Worm (Caenorhabditis elegans) whole organism, late embryonic: ENCODE measurements around the gene him-14.

ENCODE experiments used
- C08G9.2 ChIP-seq: sonication (generic microtip); optimal IDR thresholded peaks from 2 replicates; lab custom pipeline; 2016; ENCODE audit warnings: mild to moderate bottlenecking, missing genetic modification characterization, moderate library complexity, missing compliant biosample characterization
- C38D4.7 ChIP-seq: fragments of 200-800 bp; sonication (Bioruptor generic); optimal IDR thresholded peaks from 2 replicates; lab custom pipeline; 2018; ENCODE audit warnings: mild to moderate bottlenecking, missing genetic modification characterization, moderate library complexity, missing compliant biosample characterization
- F13H6.1 ChIP-seq: sonication (generic microtip); optimal IDR thresholded peaks from 2 replicates; lab custom pipeline; 2016; ENCODE audit warnings: missing genetic modification characterization, missing compliant biosample characterization
- K02D7.2 ChIP-seq: sonication (generic microtip); optimal IDR thresholded peaks from 2 replicates; lab custom pipeline; 2017; ENCODE audit warnings: mild to moderate bottlenecking, missing genetic modification characterization, missing compliant biosample characterization
- Y22D7AL.16 ChIP-seq: sonication (generic microtip); optimal IDR thresholded peaks from 2 replicates; lab custom pipeline; 2016; ENCODE audit warnings: missing genetic modification characterization, missing compliant biosample characterization
- ama-1 ChIP-seq: fragments of 150-350 bp; optimal IDR thresholded peaks from 2 replicates; lab custom pipeline; 2014
- ceh-14 ChIP-seq: sonication (generic microtip); optimal IDR thresholded peaks from 2 replicates; lab custom pipeline; 2016; ENCODE audit warnings: missing genotype, missing genetic modification characterization, missing compliant biosample characterization
- ceh-18 ChIP-seq: sonication (generic microtip); optimal IDR thresholded peaks from 2 replicates; lab custom pipeline; 2016; ENCODE audit warnings: missing genetic modification characterization, missing compliant biosample characterization
- ceh-19 ChIP-seq: fragments of 200-800 bp; sonication (Bioruptor generic); optimal IDR thresholded peaks from 2 replicates; lab custom pipeline; 2018; ENCODE audit warnings: mild to moderate bottlenecking, missing genetic modification characterization, missing compliant biosample characterization
- ceh-2 ChIP-seq: sonication (generic microtip); optimal IDR thresholded peaks from 2 replicates; lab custom pipeline; 2016; ENCODE audit warnings: missing genotype, missing genetic modification characterization, missing compliant biosample characterization
- ceh-30 ChIP-seq: fragments of 150-350 bp; optimal IDR thresholded peaks from 2 replicates; lab custom pipeline; 2014; ENCODE audit warnings: missing biosample characterization, missing genetic modification characterization
- ceh-31 ChIP-seq: sonication (generic microtip); optimal IDR thresholded peaks from 2 replicates; lab custom pipeline; 2016; ENCODE audit warnings: missing genetic modification characterization, missing compliant biosample characterization
- ceh-45 ChIP-seq: fragments of 200-800 bp; sonication (Bioruptor generic); IDR thresholded peaks from 2 replicates; pipeline ENCODE4 v1.3.6; 2022; ENCODE audit warnings: missing genetic modification reagents, missing genetic modification characterization, missing compliant biosample characterization
- ceh-6 ChIP-seq: fragments of 200-800 bp; sonication (Bioruptor generic); optimal IDR thresholded peaks from 2 replicates; lab custom pipeline; 2018; ENCODE audit warnings: mild to moderate bottlenecking, missing genetic modification characterization, missing compliant biosample characterization
- elt-2 ChIP-seq: sonication (generic microtip); optimal IDR thresholded peaks from 2 replicates; lab custom pipeline; 2016; ENCODE audit warnings: missing genetic modification reagents, missing genetic modification characterization, missing compliant biosample characterization
- elt-4 ChIP-seq: sonication (generic microtip); optimal IDR thresholded peaks from 2 replicates; lab custom pipeline; 2016; ENCODE audit warnings: missing genetic modification characterization, missing compliant biosample characterization
- fax-1 ChIP-seq: sonication (generic microtip); optimal IDR thresholded peaks from 2 replicates; lab custom pipeline; 2016; ENCODE audit warnings: missing genotype, missing genetic modification characterization, missing compliant biosample characterization
- fkh-10 ChIP-seq: fragments of 150-350 bp; optimal IDR thresholded peaks from 2 replicates; lab custom pipeline; 2014; ENCODE audit warnings: missing biosample characterization, missing genetic modification reagents, missing genetic modification characterization
- gmeb-2 ChIP-seq: sonication (generic microtip); optimal IDR thresholded peaks from 2 replicates; lab custom pipeline; 2016; ENCODE audit warnings: missing genetic modification characterization, inconsistent platforms, missing compliant biosample characterization
- hlh-13 ChIP-seq: fragments of 200-800 bp; sonication (Bioruptor generic); optimal IDR thresholded peaks from 2 replicates; lab custom pipeline; 2018; ENCODE audit warnings: mild to moderate bottlenecking, missing genetic modification characterization, missing compliant biosample characterization
- hlh-15 ChIP-seq: sonication (generic microtip); optimal IDR thresholded peaks from 2 replicates; lab custom pipeline; 2016; ENCODE audit warnings: missing genetic modification characterization, missing compliant biosample characterization
- hlh-30 ChIP-seq: sonication (generic microtip); optimal IDR thresholded peaks from 2 replicates; lab custom pipeline; 2017; ENCODE audit warnings: antibody characterized with exemption, missing genetic modification characterization, missing compliant biosample characterization; ENCODE audit not compliant: insufficient read depth
- hlh-6 ChIP-seq: sonication (generic microtip); optimal IDR thresholded peaks from 2 replicates; lab custom pipeline; 2016; ENCODE audit warnings: missing genotype, missing genetic modification characterization, missing compliant biosample characterization
- lim-6 ChIP-seq: sonication (generic microtip); optimal IDR thresholded peaks from 2 replicates; lab custom pipeline; 2016; ENCODE audit warnings: missing genetic modification characterization, missing compliant biosample characterization
- lin-11 ChIP-seq: fragments of 200-800 bp; sonication (Bioruptor generic); optimal IDR thresholded peaks from 2 replicates; lab custom pipeline; 2018; ENCODE audit warnings: mild to moderate bottlenecking, missing genetic modification characterization, missing compliant biosample characterization
- madf-2 ChIP-seq: sonication (generic microtip); optimal IDR thresholded peaks from 2 replicates; lab custom pipeline; 2017; ENCODE audit warnings: missing genetic modification characterization, missing compliant biosample characterization
- nfya-1 ChIP-seq: sonication (generic microtip); optimal IDR thresholded peaks from 2 replicates; lab custom pipeline; 2017; ENCODE audit warnings: missing genetic modification characterization, mild to moderate bottlenecking, missing compliant biosample characterization, antibody characterized with exemption, moderate library complexity
- nhr-11 ChIP-seq: fragments of 150-350 bp; optimal IDR thresholded peaks from 2 replicates; lab custom pipeline; 2014; ENCODE audit warnings: missing biosample characterization, missing genetic modification characterization
- npax-4 ChIP-seq: sonication (generic microtip); optimal IDR thresholded peaks from 2 replicates; lab custom pipeline; 2016; ENCODE audit warnings: missing genetic modification characterization, missing compliant biosample characterization
- odd-2 ChIP-seq: sonication (generic microtip); optimal IDR thresholded peaks from 2 replicates; lab custom pipeline; 2017; ENCODE audit warnings: antibody characterized with exemption, mild to moderate bottlenecking, missing genetic modification characterization, missing compliant biosample characterization
- pag-3 ChIP-seq: sonication (generic microtip); optimal IDR thresholded peaks from 2 replicates; lab custom pipeline; 2016; ENCODE audit warnings: missing compliant biosample characterization, missing genetic modification characterization, borderline replicate concordance
- pat-9 ChIP-seq: fragments of 200-800 bp; sonication (Bioruptor generic); optimal IDR thresholded peaks from 2 replicates; lab custom pipeline; 2018; ENCODE audit warnings: mild to moderate bottlenecking, missing genetic modification characterization, moderate library complexity, missing compliant biosample characterization
- pax-1 ChIP-seq: fragments of 150-350 bp; optimal IDR thresholded peaks from 2 replicates; lab custom pipeline; 2014; ENCODE audit warnings: missing biosample characterization, missing genetic modification characterization
- pha-2 ChIP-seq: sonication (generic microtip); optimal IDR thresholded peaks from 2 replicates; lab custom pipeline; 2017; ENCODE audit warnings: mild to moderate bottlenecking, missing genetic modification characterization, missing compliant biosample characterization
- pha-4 ChIP-seq: fragments of 150-350 bp; optimal IDR thresholded peaks from 2 replicates; lab custom pipeline; 2018; ENCODE audit warnings: missing biosample characterization, missing genetic modification reagents, missing genetic modification characterization
- pqm-1 ChIP-seq: sonication (generic microtip); optimal IDR thresholded peaks from 2 replicates; lab custom pipeline; 2016; ENCODE audit warnings: missing genetic modification characterization, missing compliant biosample characterization
- pros-1 ChIP-seq: fragments of 150-350 bp; optimal IDR thresholded peaks from 2 replicates; lab custom pipeline; 2014; ENCODE audit warnings: missing biosample characterization, missing genetic modification reagents, missing genetic modification characterization
- ref-2 ChIP-seq: sonication (generic microtip); optimal IDR thresholded peaks from 2 replicates; lab custom pipeline; 2016; ENCODE audit warnings: missing genetic modification characterization, missing compliant biosample characterization
- sdc-2 ChIP-seq: sonication (generic microtip); optimal IDR thresholded peaks from 2 replicates; lab custom pipeline; 2016; ENCODE audit warnings: missing genotype, missing genetic modification characterization, missing compliant biosample characterization
- sox-2 ChIP-seq: fragments of 200-800 bp; sonication (Bioruptor generic); IDR thresholded peaks from 2 replicates; pipeline ENCODE4 v1.3.6; 2022; ENCODE audit warnings: missing genetic modification reagents, missing genetic modification characterization, missing compliant biosample characterization
- sox-4 ChIP-seq: sonication (generic microtip); optimal IDR thresholded peaks from 2 replicates; lab custom pipeline; 2017; ENCODE audit warnings: mild to moderate bottlenecking, missing genetic modification characterization, inconsistent platforms, missing compliant biosample characterization
- syd-9 ChIP-seq: sonication (generic microtip); optimal IDR thresholded peaks from 2 replicates; lab custom pipeline; 2016; ENCODE audit warnings: mild to moderate bottlenecking, missing genetic modification characterization, moderate library complexity, missing compliant biosample characterization
- tbx-2 ChIP-seq: sonication (generic microtip); optimal IDR thresholded peaks from 2 replicates; lab custom pipeline; 2016; ENCODE audit warnings: missing genetic modification characterization, missing compliant biosample characterization
- ttx-3 ChIP-seq: sonication (generic microtip); optimal IDR thresholded peaks from 2 replicates; lab custom pipeline; 2016; ENCODE audit warnings: missing genetic modification reagents, missing genetic modification characterization, missing compliant biosample characterization
- unc-55 ChIP-seq: sonication (generic microtip); optimal IDR thresholded peaks from 2 replicates; lab custom pipeline; 2017; ENCODE audit warnings: missing biosample characterization, missing genetic modification reagents, missing genetic modification characterization
- ztf-16 ChIP-seq: sonication (generic microtip); optimal IDR thresholded peaks from 2 replicates; lab custom pipeline; 2017; ENCODE audit warnings: missing genetic modification characterization, missing compliant biosample characterization

The him-14 gene

DNA sequence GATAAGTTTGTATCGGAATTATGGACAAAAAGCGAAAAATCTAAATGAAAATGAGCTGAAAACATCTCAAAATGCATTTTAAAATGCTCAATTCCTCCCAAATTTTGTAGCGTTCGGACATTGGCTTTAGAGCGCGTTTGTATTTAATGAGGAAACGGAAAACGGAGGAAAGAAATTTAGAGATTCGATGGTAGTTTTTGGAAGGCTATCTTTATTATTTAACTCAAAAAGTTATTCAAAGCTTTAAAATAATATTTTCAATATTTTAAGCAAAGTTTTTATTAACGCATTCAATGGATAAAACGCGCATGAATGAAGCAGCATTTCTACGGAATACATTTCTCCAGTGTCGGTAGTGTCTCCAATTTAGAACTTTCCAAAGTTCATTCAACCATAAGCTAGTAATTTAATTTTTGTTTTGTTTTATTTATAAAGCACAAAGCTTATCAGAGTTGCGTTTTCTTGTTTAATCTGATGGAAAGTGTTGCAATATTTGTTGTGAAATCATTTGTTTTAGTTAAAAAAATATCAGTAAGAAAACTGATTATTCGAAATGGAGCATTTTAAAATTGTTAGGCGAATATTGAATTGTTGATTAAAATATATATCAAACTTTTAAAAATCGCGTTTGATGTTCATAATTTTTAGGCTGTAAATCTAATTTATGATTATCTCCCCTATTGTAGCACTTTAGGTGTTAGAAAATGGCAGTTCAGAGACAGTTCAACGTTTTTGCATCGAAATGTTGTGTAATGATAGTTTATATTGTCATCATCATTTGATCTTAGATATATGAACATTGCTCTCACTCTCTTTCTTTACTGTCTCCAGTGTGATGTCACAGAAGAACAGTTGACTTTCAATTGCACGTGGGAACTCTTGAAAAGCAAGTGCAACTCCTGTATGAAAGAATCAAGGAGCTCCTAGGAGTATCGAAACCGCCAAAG, 3.1 kb upstream of the him-14 start (continued):
- TF ChIP-seq tbx-2 (peak; percentile 76), hlh-15 (tag; lab: Kevin White, UChicago) (peak; percentile 17), pha-4 (no peak), nhr-11 (tag; lab: Kevin White, UChicago) (no peak), pag-3 (tag; lab: Kevin White, UChicago) (no peak), gmeb-2 (tag; lab: Kevin White, UChicago) (no peak), elt-2 (tag; lab: Kevin White, UChicago) (peak; percentile 82), F13H6.1 (tag; lab: Kevin White, UChicago) (peak; percentile 61), K02D7.2 (tag; lab: Kevin White, UChicago) (no peak), ceh-6 (GFP tag; lab: Kevin White, UChicago) (no peak), ref-2 (tag; lab: Kevin White, UChicago) (peak; percentile 68), hlh-6 (tag; lab: Kevin White, UChicago) (no peak), hlh-30 (tag; lab: Kevin White, UChicago) (no peak), elt-4 (tag; lab: Kevin White, UChicago) (no peak), pax-1 (tag; lab: Kevin White, UChicago) (no peak), ceh-18 (tag; lab: Kevin White, UChicago) (peak; percentile 51), fkh-10 (GFP tag; lab: Kevin White, UChicago) (no peak), npax-4 (tag; lab: Kevin White, UChicago) (no peak), ama-1 (no peak), madf-2 (no peak), C38D4.7 (no peak), C08G9.2 (tag; lab: Kevin White, UChicago) (peak; percentile 87), ceh-14 (tag; lab: Kevin White, UChicago) (peak; percentile 65), lin-11 (tag; lab: Kevin White, UChicago) (no peak), ceh-45 (GFP tag; lab: Robert Waterston, UW) (no peak), ztf-16 (tag; lab: Kevin White, UChicago) (peak; percentile 59), pros-1 (tag; lab: Kevin White, UChicago) (no peak), odd-2 (tag; lab: Kevin White, UChicago) (no peak), pha-2 (tag; lab: Kevin White, UChicago) (no peak), ceh-31 (tag; lab: Kevin White, UChicago) (peak; percentile 97), pat-9 (no peak), unc-55 (GFP tag; lab: Kevin White, UChicago) (no peak), ceh-30 (tag; lab: Kevin White, UChicago) (no peak), ceh-2 (tag; lab: Kevin White, UChicago) (peak; percentile 84), lim-6 (tag; lab: Kevin White, UChicago) (no peak), sox-4 (no peak), Y22D7AL.16 (tag; lab: Kevin White, UChicago) (no peak), hlh-13 (GFP tag; lab: Kevin White, UChicago) (no peak), fax-1 (tag; lab: Kevin White, UChicago) (peak; percentile 83), nfya-1 (tag; lab: Kevin White, UChicago) (peak; percentile 39), sox-2 (no peak), syd-9 (peak; percentile 51), ceh-19 (GFP tag; lab: Kevin White, UChicago) (no peak), pqm-1 (no peak), ttx-3 (tag; lab: Kevin White, UChicago) (no peak), sdc-2 (no peak)
- TF ChIP-seq, all 69 proteins: peak for 23
